Worm (Caenorhabditis elegans): Measurements from ENCODE around the gene F54D5.9.

DNA sequence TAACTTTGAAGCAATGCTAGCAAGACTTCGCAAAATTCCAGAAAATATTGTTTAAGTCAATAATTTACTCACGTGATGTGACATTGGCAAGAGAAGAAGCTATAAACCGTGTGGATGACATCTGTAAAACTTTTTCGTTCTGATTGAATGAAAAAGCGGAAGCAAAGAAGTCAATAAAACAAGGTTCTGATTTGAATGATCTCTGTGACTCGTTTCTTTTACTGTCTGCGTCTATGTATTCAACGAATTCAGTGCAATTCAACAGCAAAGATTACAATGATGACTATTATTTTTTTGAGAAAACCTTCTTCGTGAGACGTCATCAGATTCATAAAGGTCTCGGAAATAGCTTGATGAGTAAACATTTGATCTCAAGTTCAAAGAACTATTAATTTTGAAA lies 51.8 kb downstream of the F54D5.9 start, which contains the start of gene hacl-1:
- TF ChIP-seq unc-62 (GFP tag; optimal IDR thresholded peaks at IDR 0.05) (no peak), ZK185.1 (tag; optimal IDR thresholded peaks at IDR 0.05; ENCODE audit: poor library complexity, severe bottlenecking) (no peak), dpl-1 (GFP tag; optimal IDR thresholded peaks at IDR 0.05) (no peak), efl-1 (GFP tag; optimal IDR thresholded peaks at IDR 0.05) (no peak), ztf-28 (GFP tag; IDR thresholded peaks at IDR 0.05) (no peak), snpc-4 (GFP tag; optimal IDR thresholded peaks at IDR 0.05) (no peak), snpc-4 (tag; optimal IDR thresholded peaks at IDR 0.05) (no peak), F57C9.4 (tag; optimal IDR thresholded peaks at IDR 0.05) (no peak), F10E7.11 (tag; optimal IDR thresholded peaks at IDR 0.05) (no peak), nhr-80 (tag; optimal IDR thresholded peaks at IDR 0.05) (peak; percentile 21), C06A6.2 (GFP tag; conservative IDR thresholded peaks at IDR 0.05) (no peak)
